Worm (Caenorhabditis elegans): ENCODE measurements around the gene tps-2.

tps-2 gene

DNA sequence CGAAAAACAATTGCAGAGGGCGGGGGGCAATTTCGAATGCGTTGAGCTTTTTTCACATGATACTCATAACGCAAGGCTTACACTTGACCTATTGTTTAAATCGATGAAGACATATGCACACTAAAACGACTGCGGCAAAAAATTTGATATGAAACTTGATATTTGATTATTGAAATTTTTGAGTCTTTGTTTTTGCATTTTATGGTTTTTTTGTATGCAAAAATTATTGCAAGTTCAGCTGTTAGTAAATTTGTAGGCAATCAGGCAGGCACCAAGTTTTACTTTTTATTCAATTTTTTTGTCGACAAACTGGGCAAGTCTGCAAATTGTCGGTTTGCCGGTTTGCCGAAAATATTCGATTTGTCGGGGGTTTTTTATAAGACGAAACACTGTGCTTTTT is 5.5 kb downstream of the tps-2 start, which contains the start of gene arl-3:
Gene arl-3 (plus strand): TSS at position 301 of the 400 bp plus-strand sequence.
- no peak for TF ChIP-seq hrde-1 (tag; optimal IDR thresholded peaks at IDR 0.05; ENCODE audit: borderline replicate concordance)
- no peak for TF ChIP-seq F55B11.4 (tag; optimal IDR thresholded peaks at IDR 0.05; ENCODE audit: borderline replicate concordance, insufficient read depth)
- TF ChIP-seq nfya-2 (GFP tag; IDR thresholded peaks at IDR 0.05), result no peak
- 0 out of 2 replicates have a peak, but pooled peaks have one; percentile 40 for TF ChIP-seq Y53G8AR.9 (GFP tag; conservative IDR thresholded peaks at IDR 0.05)
- TF ChIP-seq atf-7 (tag; optimal IDR thresholded peaks at IDR 0.05), result no peak
- no peak for TF ChIP-seq hmg-20 (GFP tag; IDR thresholded peaks at IDR 0.05)
- TF ChIP-seq sdz-38 (tag; optimal IDR thresholded peaks at IDR 0.05), result no peak
- no peak for TF ChIP-seq lsl-1 (GFP tag; optimal IDR thresholded peaks at IDR 0.05)

- TF ChIP-seq ama-1 (optimal IDR thresholded peaks at IDR 0.05), result peak; percentile 40
- no peak for TF ChIP-seq ama-1 (GFP tag; optimal IDR thresholded peaks at IDR 0.05)
- no peak for TF ChIP-seq attf-5 (GFP tag; optimal IDR thresholded peaks at IDR 0.05)
Observed at ce11 chrII:14608508-14608907, 7.8 kb downstream of the tps-2 start.

DNA sequence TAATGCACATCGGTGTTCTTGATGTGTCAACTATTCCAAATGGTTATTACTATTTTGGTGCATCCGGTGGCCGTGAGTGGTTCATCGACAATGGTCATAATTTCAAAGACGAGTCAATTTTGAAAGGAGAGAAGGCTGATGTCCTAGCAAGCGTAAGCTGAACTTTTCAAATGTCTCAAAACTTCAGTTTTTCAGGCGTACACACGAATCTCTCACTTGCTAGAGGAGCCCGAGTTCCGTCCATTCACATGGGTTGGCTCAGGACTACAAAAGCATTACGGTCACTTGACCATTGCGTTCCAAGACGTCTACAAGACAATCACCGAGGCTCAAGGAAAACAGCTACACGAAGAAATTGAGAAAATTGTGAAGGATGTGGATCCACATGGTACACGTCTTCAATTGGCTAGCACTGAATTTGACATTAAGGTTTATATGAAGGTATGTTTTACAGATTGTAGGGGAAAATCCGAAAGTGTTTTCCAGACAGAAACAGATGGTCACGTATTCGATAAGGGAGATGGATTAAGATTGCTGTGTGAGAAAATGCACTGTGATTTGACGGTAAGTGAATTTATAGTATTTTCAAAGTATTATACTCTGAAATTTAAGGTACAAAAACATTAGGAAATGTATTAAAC is 8.7 kb downstream of the tps-2 start:
- TF ChIP-seq F52B5.7 (tag; optimal IDR thresholded peaks at IDR 0.05) (peak; percentile 1), ztf-25 (GFP tag; IDR thresholded peaks at IDR 0.05) (no peak)

DNA sequence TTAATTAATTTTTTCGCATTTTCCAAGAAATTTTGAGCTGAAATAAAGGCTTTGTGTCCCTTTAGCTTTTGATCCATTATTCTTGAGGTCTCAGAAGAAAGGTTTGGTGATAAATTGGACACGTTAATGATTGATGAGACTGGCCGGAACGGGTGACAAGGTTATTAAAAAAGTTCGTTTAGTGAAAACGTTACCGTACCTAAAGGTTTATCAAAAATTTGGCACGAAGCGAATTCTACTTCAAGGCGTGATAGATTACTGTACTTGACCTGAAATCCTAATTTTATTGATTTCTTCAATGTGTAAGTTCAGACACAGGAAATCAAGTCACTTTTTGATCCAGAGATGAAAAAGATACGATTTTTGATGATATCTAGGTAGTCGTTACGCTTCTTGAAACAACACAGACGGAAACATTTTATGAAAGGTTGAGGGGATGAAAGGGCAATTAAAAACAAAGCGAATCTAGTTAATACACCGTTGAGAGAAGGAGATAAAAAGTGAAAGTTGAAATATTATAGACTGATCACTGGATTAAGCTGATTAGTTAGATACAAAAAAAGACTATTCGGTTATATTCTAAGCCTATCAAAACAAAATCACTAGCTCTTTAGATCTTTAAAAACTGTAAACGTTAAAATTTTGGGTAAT is 9.9 kb downstream of the tps-2 start:
- TF ChIP-seq D2030.7 (GFP tag; IDR thresholded peaks at IDR 0.05) (no peak), ama-1 (optimal IDR thresholded peaks at IDR 0.05) (peak; percentile 35), ama-1 (GFP tag; optimal IDR thresholded peaks at IDR 0.05) (no peak)

DNA sequence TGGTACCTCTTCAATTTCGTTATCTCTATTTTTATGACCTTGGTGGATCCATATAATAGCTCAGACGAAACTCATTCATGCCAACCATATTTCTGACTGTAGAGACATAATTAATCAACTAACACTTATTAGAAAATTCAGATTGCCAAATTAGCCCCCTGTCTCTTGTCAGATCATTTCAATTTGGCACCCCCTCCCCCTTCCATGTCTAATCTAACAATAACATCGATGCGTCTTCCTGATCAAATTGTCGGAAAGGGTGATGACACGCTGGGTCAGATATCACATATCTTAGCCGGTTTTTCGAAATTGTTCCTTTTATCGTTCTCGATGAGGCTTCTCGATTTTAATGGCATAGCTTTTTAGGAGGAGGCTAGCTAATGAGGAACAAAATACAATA is 10.6 kb downstream of the tps-2 start:
- TF ChIP-seq B0261.1 (tag; optimal IDR thresholded peaks at IDR 0.05), result no peak
- no peak for TF ChIP-seq lin-26 (GFP tag; IDR thresholded peaks at IDR 0.05)
- no peak for TF ChIP-seq Y53F4B.3 (GFP tag; IDR thresholded peaks at IDR 0.05)
- no peak for TF ChIP-seq zfh-2 (GFP tag; conservative IDR thresholded peaks at IDR 0.05)
- no peak for TF ChIP-seq aptf-2 (GFP tag; conservative IDR thresholded peaks at IDR 0.05)
- no peak for TF ChIP-seq D2030.7 (GFP tag; IDR thresholded peaks at IDR 0.05)
- TF ChIP-seq nfyb-1 (GFP tag; IDR thresholded peaks at IDR 0.05), result no peak
- TF ChIP-seq ZK185.1 (tag; optimal IDR thresholded peaks at IDR 0.05; ENCODE audit: poor library complexity, severe bottlenecking), result no peak
- no peak for TF ChIP-seq chd-7 (tag; optimal IDR thresholded peaks at IDR 0.05)
- no peak for TF ChIP-seq unc-130 (GFP tag; optimal IDR thresholded peaks at IDR 0.05)
- no peak for TF ChIP-seq F37B4.10 (GFP tag; IDR thresholded peaks at IDR 0.05)
- no peak for TF ChIP-seq ets-4 (GFP tag; optimal IDR thresholded peaks at IDR 0.05)
- TF ChIP-seq F52B5.7 (tag; optimal IDR thresholded peaks at IDR 0.05), result no peak
- no peak for TF ChIP-seq nhr-179 (tag; optimal IDR thresholded peaks at IDR 0.05)

DNA sequence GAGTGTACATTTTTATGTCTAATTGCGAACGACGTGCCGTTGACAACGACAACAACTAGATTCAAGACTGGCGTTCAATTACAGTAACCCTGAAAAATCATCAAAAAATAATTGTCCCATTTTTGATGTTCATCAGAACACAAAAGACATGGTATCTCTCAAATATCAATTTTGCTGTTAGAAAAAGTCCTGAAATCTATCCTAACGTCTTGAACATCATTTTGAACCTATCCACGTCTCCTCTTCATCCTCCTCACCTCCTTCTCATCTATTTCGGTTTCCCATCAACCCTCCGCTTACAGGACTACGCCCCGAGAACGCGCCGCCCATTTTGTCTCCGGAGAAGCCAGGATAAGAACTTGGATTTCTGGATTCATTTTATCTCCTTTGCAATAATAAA is 15.0 kb downstream of the tps-2 start, which contains the start of gene mltn-9:
Gene mltn-9 (plus strand): TSS at position 301 of the 400 bp plus-strand sequence.
- TF ChIP-seq lag-1 (GFP tag; IDR thresholded peaks at IDR 0.05) (no peak), D2030.7 (GFP tag; IDR thresholded peaks at IDR 0.05) (no peak)

DNA sequence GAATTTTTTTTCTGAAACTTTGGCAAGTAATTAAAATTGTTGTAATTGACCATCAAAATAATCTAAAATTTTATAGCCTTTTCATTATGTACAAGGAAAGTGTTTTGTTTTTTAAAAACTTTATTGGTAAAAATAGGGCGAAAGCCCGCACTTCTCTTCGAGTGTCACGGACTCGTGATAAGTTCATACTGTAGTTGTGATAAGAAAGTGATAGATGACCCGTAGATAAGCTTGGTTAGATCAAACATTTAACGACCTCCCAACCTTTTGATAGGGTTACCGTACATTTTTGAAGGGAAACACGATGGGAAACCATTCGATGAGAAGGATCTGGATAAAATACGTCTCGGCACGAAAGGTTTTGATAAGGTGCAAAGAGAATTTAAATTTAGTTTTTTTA is 15.7 kb downstream of the tps-2 start:
- TF ChIP-seq nhr-27 (tag; optimal IDR thresholded peaks at IDR 0.05), result no peak
- TF ChIP-seq bed-1 (GFP tag; IDR thresholded peaks at IDR 0.05), result no peak
- TF ChIP-seq ztf-25 (GFP tag; IDR thresholded peaks at IDR 0.05), result no peak
- TF ChIP-seq ets-4 (GFP tag; optimal IDR thresholded peaks at IDR 0.05), result no peak
- TF ChIP-seq nfyb-1 (GFP tag; IDR thresholded peaks at IDR 0.05), result no peak
- TF ChIP-seq hsf-1 (GFP tag; IDR thresholded peaks at IDR 0.05), result no peak
- no peak for TF ChIP-seq aptf-2 (GFP tag; conservative IDR thresholded peaks at IDR 0.05)
- TF ChIP-seq unc-62 (GFP tag; optimal IDR thresholded peaks at IDR 0.05), result no peak
- TF ChIP-seq Y53G8AR.9 (GFP tag; conservative IDR thresholded peaks at IDR 0.05), result no peak
- no peak for TF ChIP-seq Y79H2A.3 (GFP tag; conservative IDR thresholded peaks at IDR 0.05)
- no peak for TF ChIP-seq snpc-4 (GFP tag; optimal IDR thresholded peaks at IDR 0.05)
- TF ChIP-seq snpc-4 (tag; optimal IDR thresholded peaks at IDR 0.05), result no peak
- no peak for TF ChIP-seq ceh-40 (GFP tag; IDR thresholded peaks at IDR 0.05)
- no peak for TF ChIP-seq lsy-27 (tag; optimal IDR thresholded peaks at IDR 0.05; ENCODE audit: borderline replicate concordance, insufficient read depth)
- TF ChIP-seq ztf-18 (tag; optimal IDR thresholded peaks at IDR 0.05), result no peak
